Worm (Caenorhabditis elegans): Measurements from ENCODE around the gene T18D3.5.

The T18D3.5 gene

DNA sequence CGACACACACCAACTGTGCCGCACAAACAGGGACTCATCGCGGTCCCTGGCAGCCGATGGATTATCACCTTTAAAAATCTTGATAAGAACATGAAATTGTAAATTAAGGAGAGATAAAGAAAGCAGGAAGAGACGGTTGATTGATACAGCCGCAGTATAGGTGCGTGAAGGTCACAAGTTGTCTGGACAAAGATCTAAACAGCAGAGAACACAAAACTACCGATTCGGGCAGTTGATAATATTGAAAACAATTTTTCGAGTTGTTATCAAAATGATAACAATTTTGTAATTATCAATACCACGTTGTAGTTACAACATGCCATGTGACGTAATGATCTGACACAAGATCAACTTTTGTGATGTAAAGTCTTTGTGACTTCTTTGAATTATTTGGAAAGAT lies 37.2 kb downstream of the T18D3.5 start:
- TF ChIP-seq scrt-1 (GFP tag; IDR thresholded peaks at IDR 0.05) (no peak), ama-1 (optimal IDR thresholded peaks at IDR 0.05) (no peak), tbx-11 (GFP tag; IDR thresholded peaks at IDR 0.05) (no peak), F13C5.2 (tag; optimal IDR thresholded peaks at IDR 0.05) (no peak), aly-1 (tag; optimal IDR thresholded peaks at IDR 0.05) (no peak), hnd-1 (tag; optimal IDR thresholded peaks at IDR 0.05) (no peak), ets-7 (tag; optimal IDR thresholded peaks at IDR 0.05) (no peak), tbx-37 (GFP tag; conservative IDR thresholded peaks at IDR 0.05) (no peak), flt-1 (GFP tag; IDR thresholded peaks at IDR 0.05) (no peak), ceh-13 (GFP tag; optimal IDR thresholded peaks at IDR 0.05) (no peak), sea-1 (GFP tag; conservative IDR thresholded peaks at IDR 0.05) (no peak), pes-1 (GFP tag; IDR thresholded peaks at IDR 0.05) (no peak), ceh-36 (tag; optimal IDR thresholded peaks at IDR 0.05) (no peak)

ce11 chrX:12503288-12503803 lies 39.7 kb downstream of the T18D3.5 start, which contains the start of gene sdz-19:
sdz-19 (minus strand) TSS chrX:12503338.
- TF ChIP-seq flt-1 (GFP tag; IDR thresholded peaks at IDR 0.05) (no peak), hmbx-1 (tag; optimal IDR thresholded peaks at IDR 0.05) (no peak), sea-1 (GFP tag; conservative IDR thresholded peaks at IDR 0.05) (no peak), ama-1 (optimal IDR thresholded peaks at IDR 0.05) (peak; percentile 59), scrt-1 (GFP tag; IDR thresholded peaks at IDR 0.05) (no peak), tra-4 (tag; optimal IDR thresholded peaks at IDR 0.05) (peak; percentile 0)

DNA sequence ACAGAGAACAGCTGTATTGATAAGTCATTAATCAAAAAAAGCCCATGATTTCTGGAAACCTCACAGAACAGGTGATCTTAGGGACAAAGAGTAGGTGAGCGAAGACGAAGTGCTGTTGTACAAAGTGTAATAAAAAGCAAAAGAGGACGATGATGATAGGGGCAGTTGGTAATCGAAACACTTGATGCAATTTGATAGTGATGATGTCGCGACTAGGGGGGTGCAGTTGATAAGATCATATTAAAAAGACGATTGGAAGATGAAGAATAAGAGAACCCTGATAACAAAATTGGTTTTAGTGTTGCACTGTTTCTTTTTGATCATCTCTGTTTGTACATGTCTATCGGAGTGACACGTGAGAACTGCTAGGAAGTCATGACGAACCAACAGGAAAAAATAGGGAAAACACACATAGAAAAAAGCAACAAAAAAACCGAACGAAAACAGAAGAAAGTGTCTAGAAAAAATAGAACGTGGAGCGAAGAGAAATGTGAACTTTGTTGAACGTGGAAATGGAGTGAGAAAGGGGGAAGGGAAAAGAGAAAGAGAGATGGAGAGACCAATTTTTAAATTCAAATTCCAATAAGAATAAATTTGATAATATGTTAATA lies 45.8 kb downstream of the T18D3.5 start:
- TF ChIP-seq tra-4 (tag; optimal IDR thresholded peaks at IDR 0.05) (no peak), flt-1 (GFP tag; IDR thresholded peaks at IDR 0.05) (no peak), sea-1 (GFP tag; conservative IDR thresholded peaks at IDR 0.05) (no peak), hmbx-1 (tag; optimal IDR thresholded peaks at IDR 0.05) (no peak), hmg-4 (GFP tag; optimal IDR thresholded peaks at IDR 0.05) (no peak), tbx-37 (GFP tag; conservative IDR thresholded peaks at IDR 0.05) (no peak)

ce11 chrX:12510148-12510785 lies 46.7 kb downstream of the T18D3.5 start:
- TF ChIP-seq ceh-13 (GFP tag; optimal IDR thresholded peaks at IDR 0.05) (no peak), aly-1 (tag; optimal IDR thresholded peaks at IDR 0.05) (peak; percentile 44), hmg-4 (GFP tag; optimal IDR thresholded peaks at IDR 0.05) (peak; percentile 80), tbx-37 (GFP tag; conservative IDR thresholded peaks at IDR 0.05) (no peak), ets-7 (tag; optimal IDR thresholded peaks at IDR 0.05) (peak; percentile 24), hmbx-1 (tag; optimal IDR thresholded peaks at IDR 0.05) (peak; percentile 14), pes-1 (GFP tag; IDR thresholded peaks at IDR 0.05) (no peak), ceh-36 (tag; optimal IDR thresholded peaks at IDR 0.05) (no peak), tra-4 (tag; optimal IDR thresholded peaks at IDR 0.05) (no peak), scrt-1 (GFP tag; IDR thresholded peaks at IDR 0.05) (no peak)

DNA sequence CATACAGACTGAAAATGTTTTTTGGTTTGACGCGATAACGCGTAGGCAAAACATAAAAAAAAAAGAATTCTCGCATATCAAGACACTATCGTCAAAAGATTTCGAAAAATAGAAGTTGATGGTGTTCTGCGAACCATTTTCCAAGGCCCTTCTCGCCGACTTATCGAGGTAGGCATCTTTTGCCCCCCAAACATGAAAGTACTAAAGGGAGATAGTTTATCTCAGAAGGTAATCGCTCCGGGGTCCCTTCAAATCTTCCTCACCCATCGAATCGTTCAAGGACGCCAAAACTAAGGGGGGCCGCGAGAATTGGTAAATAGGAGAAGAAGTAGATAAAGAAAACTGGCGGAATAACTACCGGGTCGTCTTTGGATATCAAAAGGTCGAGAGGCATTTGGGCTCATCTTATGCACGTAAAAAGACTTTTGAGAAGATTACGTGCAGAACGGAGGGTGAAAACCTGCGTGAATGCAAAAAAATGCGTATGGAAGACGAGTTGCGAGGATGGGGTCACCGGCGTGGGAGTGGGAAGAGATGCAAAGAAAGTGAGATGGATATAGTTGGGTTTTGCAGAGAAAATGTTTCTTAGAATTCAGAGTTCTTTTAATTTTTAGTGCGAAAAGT lies 47.9 kb downstream of the T18D3.5 start:
- TF ChIP-seq flt-1 (GFP tag; IDR thresholded peaks at IDR 0.05) (no peak), hmg-4 (GFP tag; optimal IDR thresholded peaks at IDR 0.05) (peak; percentile 12)

- no peak for TF ChIP-seq ets-7 (tag; optimal IDR thresholded peaks at IDR 0.05)
- no peak for TF ChIP-seq tbx-37 (GFP tag; conservative IDR thresholded peaks at IDR 0.05)
- no peak for TF ChIP-seq B0310.2 (tag; optimal IDR thresholded peaks at IDR 0.05)
- no peak for TF ChIP-seq ama-1 (optimal IDR thresholded peaks at IDR 0.05)
- no peak for TF ChIP-seq ceh-13 (GFP tag; optimal IDR thresholded peaks at IDR 0.05)
- no peak for TF ChIP-seq tbx-11 (GFP tag; IDR thresholded peaks at IDR 0.05)
- no peak for TF ChIP-seq hnd-1 (tag; optimal IDR thresholded peaks at IDR 0.05)
- no peak for TF ChIP-seq flt-1 (GFP tag; IDR thresholded peaks at IDR 0.05)
- TF ChIP-seq tra-4 (tag; optimal IDR thresholded peaks at IDR 0.05): no peak
- no peak for TF ChIP-seq hmg-4 (GFP tag; optimal IDR thresholded peaks at IDR 0.05)
- no peak for TF ChIP-seq scrt-1 (GFP tag; IDR thresholded peaks at IDR 0.05)
- no peak for TF ChIP-seq aly-1 (tag; optimal IDR thresholded peaks at IDR 0.05)
- no peak for TF ChIP-seq F13C5.2 (tag; optimal IDR thresholded peaks at IDR 0.05)
- no peak for TF ChIP-seq hmbx-1 (tag; optimal IDR thresholded peaks at IDR 0.05)
- no peak for TF ChIP-seq pes-1 (GFP tag; IDR thresholded peaks at IDR 0.05)
- no peak for TF ChIP-seq sea-1 (GFP tag; conservative IDR thresholded peaks at IDR 0.05)
- TF ChIP-seq ceh-36 (tag; optimal IDR thresholded peaks at IDR 0.05): no peak
These were observed 49.0 kb downstream of the T18D3.5 start for ce11 chrX:12512472-12513137.

DNA sequence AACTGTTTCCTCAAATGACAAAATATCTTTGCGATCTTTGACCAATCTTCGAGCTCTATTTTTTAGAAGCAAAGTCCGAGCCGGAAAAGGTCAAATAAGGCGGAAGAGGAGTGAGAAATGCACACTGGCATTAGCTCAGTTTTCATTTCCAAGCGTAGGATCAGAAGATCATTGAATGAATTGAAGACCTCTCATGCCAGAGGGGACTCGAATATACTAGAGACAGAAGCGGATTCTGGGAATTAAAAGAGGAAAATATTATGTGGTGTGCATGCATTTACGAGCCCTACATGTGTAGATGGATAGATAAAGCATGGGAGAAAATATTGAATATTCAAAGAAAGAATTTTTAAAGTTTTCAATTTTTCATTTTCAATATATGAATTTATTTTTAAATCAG lies 49.8 kb downstream of the T18D3.5 start:
- TF ChIP-seq sea-1 (GFP tag; conservative IDR thresholded peaks at IDR 0.05) (no peak), hmg-4 (GFP tag; optimal IDR thresholded peaks at IDR 0.05) (no peak), tra-4 (tag; optimal IDR thresholded peaks at IDR 0.05) (no peak), ceh-36 (tag; optimal IDR thresholded peaks at IDR 0.05) (no peak), tbx-11 (GFP tag; IDR thresholded peaks at IDR 0.05) (no peak), aly-1 (tag; optimal IDR thresholded peaks at IDR 0.05) (no peak), B0310.2 (tag; optimal IDR thresholded peaks at IDR 0.05) (no peak), ama-1 (optimal IDR thresholded peaks at IDR 0.05) (no peak), hnd-1 (tag; optimal IDR thresholded peaks at IDR 0.05) (no peak), ets-7 (tag; optimal IDR thresholded peaks at IDR 0.05) (no peak), hmbx-1 (tag; optimal IDR thresholded peaks at IDR 0.05) (no peak), flt-1 (GFP tag; IDR thresholded peaks at IDR 0.05) (no peak)

Measured in whole organism, early embryonic.